Fruit fly (Drosophila melanogaster) whole organism, pupa: ENCODE results near the gene dnd.

Source experiments
- CG10348 ChIP-seq: fragments of 200-800 bp; sonication (Bioruptor generic); IDR thresholded peaks from 2 replicates; pipeline ENCODE4 v1.3.6; 2022; ENCODE audit warnings: missing biosample characterization, missing genetic modification characterization
- CG12605 ChIP-seq: fragments of 200-800 bp; sonication (Bioruptor generic); IDR thresholded peaks from 2 replicates; pipeline ENCODE4 v1.3.6; 2022; ENCODE audit warnings: missing biosample characterization, missing genetic modification characterization
- CG13204 ChIP-seq: fragments of 200-800 bp; sonication (Bioruptor generic); optimal IDR thresholded peaks from 2 replicates; lab custom pipeline; 2018; ENCODE audit warnings: missing biosample characterization, mild to moderate bottlenecking, missing genetic modification characterization, moderate library complexity
- CG14655 ChIP-seq: fragments of 200-800 bp; sonication (Bioruptor generic); optimal IDR thresholded peaks from 3 replicates; lab custom pipeline; 2017; ENCODE audit warnings: mild to moderate bottlenecking, missing biosample characterization, missing genetic modification reagents, missing genetic modification characterization
- CG15710 ChIP-seq: fragments of 200-800 bp; sonication (Bioruptor generic); optimal IDR thresholded peaks from 2 replicates; lab custom pipeline; 2018; ENCODE audit warnings: missing biosample characterization, mild to moderate bottlenecking, missing genetic modification characterization, moderate library complexity
- CG17806 ChIP-seq: fragments of 200-800 bp; sonication (Bioruptor generic); optimal IDR thresholded peaks from 2 replicates; lab custom pipeline; 2018; ENCODE audit warnings: missing biosample characterization, mild to moderate bottlenecking, missing genetic modification characterization, moderate library complexity
- CG32121 ChIP-seq: fragments of 200-800 bp; sonication (Bioruptor generic); IDR thresholded peaks from 2 replicates; pipeline ENCODE4 v1.3.6; 2022; ENCODE audit warnings: missing biosample characterization, missing genetic modification characterization
- CG34367 ChIP-seq: fragments of 200-800 bp; sonication (Bioruptor generic); optimal IDR thresholded peaks from 2 replicates; lab custom pipeline; 2018; ENCODE audit warnings: missing biosample characterization, mild to moderate bottlenecking, missing genetic modification characterization
- CG4496 ChIP-seq: fragments of 200-800 bp; sonication (Bioruptor generic); IDR thresholded peaks from 3 replicates; pipeline ENCODE4 v1.3.6; 2022; ENCODE audit warnings: missing biosample characterization, missing genetic modification characterization
- CG8159 ChIP-seq: fragments of 200-800 bp; sonication (Bioruptor generic); optimal IDR thresholded peaks from 3 replicates; lab custom pipeline; 2018; ENCODE audit warnings: missing biosample characterization, mild to moderate bottlenecking, missing genetic modification characterization, moderate library complexity
- CG8301 ChIP-seq: fragments of 200-800 bp; sonication (Bioruptor generic); optimal IDR thresholded peaks from 2 replicates; lab custom pipeline; 2018; ENCODE audit warnings: missing biosample characterization, mild to moderate bottlenecking, missing genetic modification characterization
- CG9948 ChIP-seq: fragments of 200-800 bp; sonication (Bioruptor generic); optimal IDR thresholded peaks from 2 replicates; lab custom pipeline; 2018; ENCODE audit warnings: missing biosample characterization, mild to moderate bottlenecking, missing genetic modification characterization, moderate library complexity
- D1 ChIP-seq: fragments of 200-800 bp; sonication (Bioruptor generic); optimal IDR thresholded peaks from 2 replicates; lab custom pipeline; 2018; ENCODE audit warnings: missing biosample characterization, mild to moderate bottlenecking, missing genetic modification characterization, moderate library complexity
- EcR ChIP-seq: fragments of 200-800 bp; sonication (Bioruptor generic); optimal IDR thresholded peaks from 3 replicates; lab custom pipeline; 2019; ENCODE audit warnings: missing biosample characterization, missing genetic modification characterization, mild to moderate bottlenecking, moderate library complexity, missing genetic modification reagents
- Ets98B ChIP-seq: fragments of 200-800 bp; sonication (Bioruptor generic); IDR thresholded peaks from 2 replicates; pipeline ENCODE4 v1.3.6; 2022; ENCODE audit warnings: missing biosample characterization, missing genetic modification characterization
- Pif1A ChIP-seq: fragments of 200-800 bp; sonication (Bioruptor generic); optimal IDR thresholded peaks from 3 replicates; lab custom pipeline; 2016; ENCODE audit warnings: missing biosample characterization, missing genetic modification characterization
- Pif1B ChIP-seq: fragments of 200-800 bp; sonication (Bioruptor generic); optimal IDR thresholded peaks from 3 replicates; lab custom pipeline; 2016; ENCODE audit warnings: missing biosample characterization, missing genetic modification characterization
- Snoo ChIP-seq: fragments of 200-800 bp; sonication (Bioruptor generic); optimal IDR thresholded peaks from 3 replicates; lab custom pipeline; 2017; ENCODE audit warnings: missing biosample characterization, mild to moderate bottlenecking, missing genetic modification characterization, inconsistent platforms
- fd96Ca ChIP-seq: fragments of 200-800 bp; sonication (Bioruptor generic); IDR thresholded peaks from 3 replicates; pipeline ENCODE4 v1.3.6; 2022; ENCODE audit warnings: missing biosample characterization, missing genetic modification characterization
- gl ChIP-seq: fragments of 200-800 bp; sonication (Bioruptor generic); optimal IDR thresholded peaks from 2 replicates; lab custom pipeline; 2018; ENCODE audit warnings: missing biosample characterization, mild to moderate bottlenecking, missing genetic modification characterization
- rn ChIP-seq: fragments of 200-800 bp; sonication (Bioruptor generic); IDR thresholded peaks from 2 replicates; pipeline ENCODE4 v1.3.6; 2022; ENCODE audit warnings: missing biosample characterization, missing genetic modification characterization

Gene dnd

dm6 chr3R:21890739-21891138 is 3.6 kb upstream of the dnd start:
- no peak for TF ChIP-seq CG8159 (tag; lab: Kevin White, UChicago)
- no peak for TF ChIP-seq Snoo
- TF ChIP-seq CG32121 (GFP tag; lab: Robert Waterston, UW), result no peak
- TF ChIP-seq CG34367 (tag; lab: Kevin White, UChicago), result no peak
- TF ChIP-seq Pif1A, result no peak
- no peak for TF ChIP-seq CG17806 (tag; lab: Kevin White, UChicago)
- 0 out of 2 replicates have a peak, but pooled peaks have one; percentile 16 for TF ChIP-seq rn (GFP tag; lab: Robert Waterston, UW)
- no peak for TF ChIP-seq CG9948
- no peak for TF ChIP-seq CG10348 (GFP tag; lab: Robert Waterston, UW)
- TF ChIP-seq CG14655 (GFP tag; lab: Kevin White, UChicago), result peak; percentile 32
- TF ChIP-seq fd96Ca (GFP tag; lab: Robert Waterston, UW), result no peak
- TF ChIP-seq Pif1B (GFP tag; lab: Kevin White, UChicago), result no peak
- TF ChIP-seq CG15710, result no peak
- TF ChIP-seq CG8301 (tag; lab: Kevin White, UChicago), result no peak
- TF ChIP-seq EcR (GFP tag; lab: Kevin White, UChicago), result peak; percentile 89
- TF ChIP-seq CG12605, result no peak
- no peak for TF ChIP-seq CG13204 (GFP tag; lab: Kevin White, UChicago)
- TF ChIP-seq gl (tag; lab: Kevin White, UChicago), result no peak
- no peak for TF ChIP-seq Ets98B (GFP tag; lab: Robert Waterston, UW)
- no peak for TF ChIP-seq D1 (tag; lab: Kevin White, UChicago)
- no peak; the same call in 2 of the 3 replicates for TF ChIP-seq CG4496

- TF ChIP-seq EcR (GFP tag; lab: Kevin White, UChicago) (peak; percentile 96), CG14655 (GFP tag; lab: Kevin White, UChicago) (no peak), CG12605 (no peak), CG15710 (no peak), fd96Ca (GFP tag; lab: Robert Waterston, UW) (no peak), CG17806 (tag; lab: Kevin White, UChicago) (no peak), CG13204 (GFP tag; lab: Kevin White, UChicago) (peak; percentile 0)
Measured at dm6 chr3R:21889945-21890344, 2.8 kb upstream of the dnd start.

dm6 chr3R:21888696-21889602 is 1.8 kb upstream of the dnd start, which contains the start of gene CG43844:
Gene CG43844 (plus strand): TSS chr3R:21889539.
- no peak for TF ChIP-seq CG13204 (GFP tag; lab: Kevin White, UChicago)
- no peak for TF ChIP-seq Ets98B (GFP tag; lab: Robert Waterston, UW)
- TF ChIP-seq CG34367 (tag; lab: Kevin White, UChicago), result no peak
- no peak for TF ChIP-seq Pif1B (GFP tag; lab: Kevin White, UChicago)
- TF ChIP-seq CG17806 (tag; lab: Kevin White, UChicago), result no peak
- TF ChIP-seq CG9948, result no peak
- no peak for TF ChIP-seq Pif1A
- TF ChIP-seq D1 (tag; lab: Kevin White, UChicago), result no peak
- TF ChIP-seq CG10348 (GFP tag; lab: Robert Waterston, UW), result no peak
- TF ChIP-seq CG14655 (GFP tag; lab: Kevin White, UChicago), result no peak
- no peak for TF ChIP-seq CG15710
- TF ChIP-seq CG8301 (tag; lab: Kevin White, UChicago), result no peak
- no peak for TF ChIP-seq Snoo
- TF ChIP-seq gl (tag; lab: Kevin White, UChicago), result no peak
- TF ChIP-seq rn (GFP tag; lab: Robert Waterston, UW), result no peak
- no peak for TF ChIP-seq CG4496
- TF ChIP-seq CG32121 (GFP tag; lab: Robert Waterston, UW), result no peak
- TF ChIP-seq CG8159 (tag; lab: Kevin White, UChicago), result no peak
- TF ChIP-seq, all 21 proteins: peak for 0

dm6 chr3R:21887588-21888007 is 443 bp upstream of the dnd start:
- peak; percentile 44 for TF ChIP-seq CG17806 (tag; lab: Kevin White, UChicago)
- peak; percentile 62 for TF ChIP-seq CG8159 (tag; lab: Kevin White, UChicago)
- no peak for TF ChIP-seq CG34367 (tag; lab: Kevin White, UChicago)
- TF ChIP-seq Ets98B (GFP tag; lab: Robert Waterston, UW), result peak; percentile 51; the same call in 1 of the 2 replicates
- TF ChIP-seq CG13204 (GFP tag; lab: Kevin White, UChicago), result no peak
- TF ChIP-seq CG15710, result peak; percentile 46
- no peak for TF ChIP-seq Pif1B (GFP tag; lab: Kevin White, UChicago)
- no peak for TF ChIP-seq Snoo
- peak; percentile 61 for TF ChIP-seq CG4496
- TF ChIP-seq D1 (tag; lab: Kevin White, UChicago), result no peak
- TF ChIP-seq CG32121 (GFP tag; lab: Robert Waterston, UW), result 0 out of 2 replicates have a peak, but pooled peaks have one; percentile 28
- TF ChIP-seq CG12605, result no peak
- TF ChIP-seq CG10348 (GFP tag; lab: Robert Waterston, UW), result no peak
- TF ChIP-seq gl (tag; lab: Kevin White, UChicago), result no peak
- TF ChIP-seq CG9948, result peak; percentile 13
- no peak for TF ChIP-seq Pif1A
- TF ChIP-seq fd96Ca (GFP tag; lab: Robert Waterston, UW), result peak; percentile 17; the same call in 1 of the 3 replicates
- TF ChIP-seq rn (GFP tag; lab: Robert Waterston, UW), result no peak
- TF ChIP-seq CG14655 (GFP tag; lab: Kevin White, UChicago), result no peak
- TF ChIP-seq EcR (GFP tag; lab: Kevin White, UChicago), result no peak
- TF ChIP-seq CG8301 (tag; lab: Kevin White, UChicago), result peak; percentile 49

- TF ChIP-seq CG9948, result no peak
- TF ChIP-seq Pif1A, result no peak
- no peak for TF ChIP-seq CG14655 (GFP tag; lab: Kevin White, UChicago)
- TF ChIP-seq CG13204 (GFP tag; lab: Kevin White, UChicago), result no peak
- no peak for TF ChIP-seq rn (GFP tag; lab: Robert Waterston, UW)
- TF ChIP-seq CG10348 (GFP tag; lab: Robert Waterston, UW), result no peak
- no peak for TF ChIP-seq EcR (GFP tag; lab: Kevin White, UChicago)
Measured at dm6 chr3R:21885450-21885849, 1.7 kb downstream of the dnd start, which contains the start of gene CG17819. Gene CG17819 (minus strand): TSS chr3R:21885550.
